Fruit fly (Drosophila melanogaster): Measurements from ENCODE around the gene CG9331.

DNA sequence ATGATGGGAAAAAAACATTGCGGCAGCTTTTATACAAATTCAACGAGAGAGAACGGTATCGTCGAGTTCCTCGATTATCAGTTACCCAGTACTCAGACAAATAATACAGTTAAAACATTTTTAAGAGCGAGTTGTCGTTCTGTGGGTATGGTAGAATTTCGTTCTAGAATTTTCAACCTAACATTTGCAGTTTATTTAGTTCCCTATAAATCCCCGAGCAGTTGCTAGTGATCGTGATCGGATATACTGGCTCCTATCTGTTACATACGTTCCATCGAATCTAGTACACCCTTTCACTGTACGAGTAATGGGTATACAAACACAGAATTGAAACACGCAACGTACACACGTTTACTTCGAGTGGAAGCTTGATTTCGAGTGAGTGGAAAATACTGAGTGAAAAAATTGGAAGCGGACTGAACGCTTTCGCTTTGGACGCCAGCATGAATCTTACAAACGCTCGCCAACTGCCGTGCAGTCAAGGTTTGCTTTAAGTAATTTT is 42.2 kb downstream of the CG9331 start, which contains the start of gene CG9338:
- TF ChIP-seq Ets21C (GFP tag; optimal IDR thresholded peaks at IDR 0.05) (peak; percentile 66), achi (GFP tag; optimal IDR thresholded peaks at IDR 0.05) (peak; percentile 70), dac (GFP tag; optimal IDR thresholded peaks at IDR 0.05) (peak; percentile 21), CG11902 (GFP tag; optimal IDR thresholded peaks at IDR 0.05) (peak; percentile 64), CG3032 (tag; optimal IDR thresholded peaks at IDR 0.05) (peak; percentile 81), CG16779 (tag; optimal IDR thresholded peaks at IDR 0.05) (peak; percentile 60), spab (GFP tag; optimal IDR thresholded peaks at IDR 0.05) (peak; percentile 67), CG10631 (GFP tag; optimal IDR thresholded peaks at IDR 0.05) (peak; percentile 51), Eip75B (GFP tag; optimal IDR thresholded peaks at IDR 0.05) (peak; percentile 80), lz (GFP tag; optimal IDR thresholded peaks at IDR 0.05) (peak; percentile 85), Eip93F (GFP tag; optimal IDR thresholded peaks at IDR 0.05) (no peak), CG10669 (GFP tag; optimal IDR thresholded peaks at IDR 0.05) (peak; percentile 85), CG7368 (GFP tag; optimal IDR thresholded peaks at IDR 0.05) (peak; percentile 89)
